Worm (Caenorhabditis elegans): Measurements from ENCODE around the gene ZK287.1.
A peak's percentile ranks its signal among the peaks of the same experiment; 100 is the strongest.

ZK287.1 gene

DNA sequence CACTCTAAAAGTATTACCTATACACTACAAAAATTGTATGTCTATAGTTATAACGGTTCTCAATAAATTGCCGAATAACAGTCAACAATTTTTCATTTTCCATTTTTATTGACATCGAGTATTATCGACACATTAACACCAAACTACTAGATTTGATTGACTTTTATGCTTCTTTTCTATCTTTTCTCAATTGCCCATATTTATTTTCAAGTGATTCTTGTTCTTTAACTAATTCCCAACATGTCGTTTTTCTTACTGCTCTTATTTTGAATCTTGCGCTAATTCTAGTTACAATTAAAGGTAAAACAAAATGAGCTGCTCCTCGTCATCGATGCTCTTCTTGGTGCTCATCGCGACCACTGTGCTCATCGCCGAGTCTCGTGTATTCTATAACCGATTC lies 11.5 kb downstream of the ZK287.1 start, which contains the start of gene cthd-1:
Gene cthd-1, plus strand, starts transcription at position 301 of the 400 bp plus-strand sequence.
- TF ChIP-seq scrt-1 (GFP tag; IDR thresholded peaks at IDR 0.05) (no peak), ceh-36 (tag; optimal IDR thresholded peaks at IDR 0.05) (no peak)

DNA sequence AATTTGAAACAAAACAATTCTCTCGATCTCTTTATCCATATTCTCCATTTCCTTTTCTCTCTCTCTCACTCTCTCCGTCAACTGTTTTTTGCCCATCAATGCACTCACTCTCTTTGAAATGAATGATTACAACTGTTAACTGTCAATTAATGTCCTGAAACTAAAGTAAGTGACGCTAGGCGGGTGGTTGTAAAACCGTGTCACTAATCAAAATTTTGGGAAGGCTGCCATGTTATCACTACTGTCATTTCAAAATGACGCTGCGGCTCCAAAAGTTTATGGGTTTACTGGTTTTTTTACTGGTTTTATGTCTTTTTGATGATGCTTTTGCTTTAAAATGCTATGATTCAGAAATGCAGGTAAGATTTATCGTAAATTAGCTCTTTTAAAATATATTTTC lies 12.7 kb downstream of the ZK287.1 start, which contains the start of gene ZK287.9:
Gene ZK287.9, plus strand, starts transcription at position 192 of the 400 bp plus-strand sequence.
- TF ChIP-seq flt-1 (GFP tag; IDR thresholded peaks at IDR 0.05) = no peak
- TF ChIP-seq scrt-1 (GFP tag; IDR thresholded peaks at IDR 0.05) = no peak
- TF ChIP-seq hmbx-1 (tag; optimal IDR thresholded peaks at IDR 0.05) = no peak
- no peak for TF ChIP-seq tra-4 (tag; optimal IDR thresholded peaks at IDR 0.05)
- no peak for TF ChIP-seq ceh-13 (GFP tag; optimal IDR thresholded peaks at IDR 0.05)
- TF ChIP-seq tbx-37 (GFP tag; conservative IDR thresholded peaks at IDR 0.05) = no peak
- TF ChIP-seq sea-1 (GFP tag; conservative IDR thresholded peaks at IDR 0.05) = no peak

DNA sequence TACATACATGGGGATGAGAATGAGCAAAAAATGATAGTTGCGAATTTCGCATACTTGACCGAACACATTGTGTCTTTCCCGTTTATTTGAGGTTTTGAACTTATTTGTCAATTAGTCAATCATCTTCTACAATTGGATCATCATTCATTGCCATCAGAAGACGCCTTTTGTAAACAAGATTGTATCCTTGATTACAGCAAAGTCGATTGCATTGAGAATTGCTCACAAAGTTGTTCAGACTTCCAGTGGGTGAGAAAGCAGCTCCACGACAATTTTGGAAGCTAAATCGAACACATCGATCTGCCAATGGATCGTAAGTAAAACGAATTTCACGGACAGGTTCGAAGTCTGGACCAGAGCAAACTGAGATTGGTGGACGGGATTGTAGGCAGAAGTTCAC lies 13.8 kb downstream of the ZK287.1 start:
- TF ChIP-seq ama-1 (optimal IDR thresholded peaks at IDR 0.05) = no peak
- TF ChIP-seq tbx-37 (GFP tag; conservative IDR thresholded peaks at IDR 0.05) = no peak
- TF ChIP-seq scrt-1 (GFP tag; IDR thresholded peaks at IDR 0.05) = no peak
- TF ChIP-seq aly-1 (tag; optimal IDR thresholded peaks at IDR 0.05) = no peak
- no peak for TF ChIP-seq sea-1 (GFP tag; conservative IDR thresholded peaks at IDR 0.05)
- TF ChIP-seq ets-7 (tag; optimal IDR thresholded peaks at IDR 0.05) = no peak
- TF ChIP-seq flt-1 (GFP tag; IDR thresholded peaks at IDR 0.05) = no peak
- TF ChIP-seq hmbx-1 (tag; optimal IDR thresholded peaks at IDR 0.05) = no peak

ce11 chrV:9685559-9685958 lies 19.1 kb downstream of the ZK287.1 start, which contains the start of gene ZK287.4:
Gene ZK287.4 (minus strand): TSS chrV:9685659.
- TF ChIP-seq ets-7 (tag; optimal IDR thresholded peaks at IDR 0.05) (no peak), tra-4 (tag; optimal IDR thresholded peaks at IDR 0.05) (no peak), flt-1 (GFP tag; IDR thresholded peaks at IDR 0.05) (no peak), aly-1 (tag; optimal IDR thresholded peaks at IDR 0.05) (no peak), hnd-1 (tag; optimal IDR thresholded peaks at IDR 0.05) (no peak), B0310.2 (tag; optimal IDR thresholded peaks at IDR 0.05) (no peak), tbx-11 (GFP tag; IDR thresholded peaks at IDR 0.05) (no peak), ceh-13 (GFP tag; optimal IDR thresholded peaks at IDR 0.05) (no peak), hmg-4 (GFP tag; optimal IDR thresholded peaks at IDR 0.05) (no peak)

DNA sequence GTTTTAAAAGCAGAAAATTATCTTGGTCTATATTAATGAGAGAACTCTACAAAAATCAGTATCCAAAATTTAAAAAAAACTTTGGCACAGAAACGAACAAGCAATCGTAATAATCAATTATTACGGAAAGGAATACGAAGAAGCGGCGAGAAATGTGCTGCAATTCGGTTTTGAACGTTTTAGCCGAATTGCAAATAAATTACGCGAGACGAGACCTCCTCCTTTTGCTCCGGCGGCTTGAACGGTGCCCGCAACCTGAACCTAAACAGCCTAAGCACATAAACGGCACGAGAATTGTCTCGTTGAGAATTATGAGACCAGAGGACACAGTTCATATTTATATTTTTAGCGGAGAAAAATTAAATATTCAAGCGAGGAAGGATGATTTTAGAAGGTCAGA lies 22.9 kb downstream of the ZK287.1 start:
- no peak for TF ChIP-seq hnd-1 (tag; optimal IDR thresholded peaks at IDR 0.05)
- no peak for TF ChIP-seq tbx-11 (GFP tag; IDR thresholded peaks at IDR 0.05)
- TF ChIP-seq tra-4 (tag; optimal IDR thresholded peaks at IDR 0.05) = no peak
- TF ChIP-seq ama-1 (optimal IDR thresholded peaks at IDR 0.05) = no peak
- TF ChIP-seq flt-1 (GFP tag; IDR thresholded peaks at IDR 0.05) = no peak
- TF ChIP-seq hmbx-1 (tag; optimal IDR thresholded peaks at IDR 0.05) = no peak

ce11 chrV:9690099-9690572 lies 23.6 kb downstream of the ZK287.1 start, which contains the start of gene rbx-1:
Gene rbx-1 (minus strand): TSS chrV:9690522.
- TF ChIP-seq pes-1 (GFP tag; IDR thresholded peaks at IDR 0.05) (no peak), hmbx-1 (tag; optimal IDR thresholded peaks at IDR 0.05) (no peak), ets-7 (tag; optimal IDR thresholded peaks at IDR 0.05) (no peak), tbx-11 (GFP tag; IDR thresholded peaks at IDR 0.05) (no peak), ceh-36 (tag; optimal IDR thresholded peaks at IDR 0.05) (no peak), F13C5.2 (tag; optimal IDR thresholded peaks at IDR 0.05) (no peak), scrt-1 (GFP tag; IDR thresholded peaks at IDR 0.05) (no peak), ceh-13 (GFP tag; optimal IDR thresholded peaks at IDR 0.05) (no peak), sea-1 (GFP tag; conservative IDR thresholded peaks at IDR 0.05) (no peak), tra-4 (tag; optimal IDR thresholded peaks at IDR 0.05) (no peak), tbx-37 (GFP tag; conservative IDR thresholded peaks at IDR 0.05) (no peak), hmg-4 (GFP tag; optimal IDR thresholded peaks at IDR 0.05) (no peak), flt-1 (GFP tag; IDR thresholded peaks at IDR 0.05) (no peak), hnd-1 (tag; optimal IDR thresholded peaks at IDR 0.05) (no peak), ama-1 (optimal IDR thresholded peaks at IDR 0.05) (no peak)

- TF ChIP-seq F13C5.2 (tag; optimal IDR thresholded peaks at IDR 0.05) = peak; percentile 55
- no peak for TF ChIP-seq ceh-13 (GFP tag; optimal IDR thresholded peaks at IDR 0.05)
- no peak for TF ChIP-seq sea-1 (GFP tag; conservative IDR thresholded peaks at IDR 0.05)
Measured at ce11 chrV:9690728-9691127, 24.2 kb downstream of the ZK287.1 start.

- TF ChIP-seq hmg-4 (GFP tag; optimal IDR thresholded peaks at IDR 0.05) (peak; percentile 72), F13C5.2 (tag; optimal IDR thresholded peaks at IDR 0.05) (peak; percentile 19), ceh-13 (GFP tag; optimal IDR thresholded peaks at IDR 0.05) (no peak)
Measured at ce11 chrV:9692109-9692581, 25.7 kb downstream of the ZK287.1 start, which contains the start of gene ztf-9. Gene ztf-9 (minus strand): TSS chrV:9692159.

DNA sequence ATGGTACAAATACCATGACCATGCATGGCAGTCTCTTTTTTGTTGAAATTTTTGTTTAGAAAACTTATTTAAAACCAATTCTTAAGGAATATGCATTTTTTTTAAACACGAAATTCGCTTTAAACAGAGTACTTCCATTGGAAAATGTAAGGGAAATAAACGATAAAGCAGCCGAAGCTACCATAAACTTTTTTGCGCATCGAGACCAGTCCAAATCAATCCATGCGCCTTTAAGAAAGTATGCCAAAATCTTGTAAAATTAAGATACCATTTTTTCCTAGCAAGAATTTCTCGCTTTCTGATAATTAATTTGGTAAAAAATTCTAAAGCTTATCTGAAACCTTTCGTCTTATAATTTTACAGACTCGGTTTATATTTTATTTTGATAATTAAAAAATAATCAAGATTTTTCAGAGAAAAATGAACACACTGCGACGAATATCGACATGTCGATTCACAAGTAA lies 26.2 kb downstream of the ZK287.1 start, which contains the start of gene ZK287.7:
Gene ZK287.7, plus strand, starts transcription at position 414 of the 464 bp plus-strand sequence.
- TF ChIP-seq ceh-36 (tag; optimal IDR thresholded peaks at IDR 0.05) = no peak
- TF ChIP-seq sea-1 (GFP tag; conservative IDR thresholded peaks at IDR 0.05) = no peak
- no peak for TF ChIP-seq F13C5.2 (tag; optimal IDR thresholded peaks at IDR 0.05)
- no peak for TF ChIP-seq hmbx-1 (tag; optimal IDR thresholded peaks at IDR 0.05)
- TF ChIP-seq ceh-13 (GFP tag; optimal IDR thresholded peaks at IDR 0.05) = no peak
- TF ChIP-seq tbx-37 (GFP tag; conservative IDR thresholded peaks at IDR 0.05) = no peak
